Fruit fly (Drosophila melanogaster) whole organism, prepupa: ENCODE results near the gene csw.

Source experiments
- CG11294 ChIP-seq: fragments of 200-800 bp; sonication (Bioruptor generic); IDR thresholded peaks from 2 replicates; pipeline ENCODE4 v1.3.6; 2022; ENCODE audit warnings: missing biosample characterization, missing genetic modification characterization
- CG16779 ChIP-seq: fragments of 200-800 bp; sonication (Bioruptor generic); optimal IDR thresholded peaks from 3 replicates; lab custom pipeline; 2017; ENCODE audit warnings: missing biosample characterization, mild to moderate bottlenecking, missing genetic modification characterization
- CG3032 ChIP-seq: fragments of 200-800 bp; optimal IDR thresholded peaks from 2 replicates; lab custom pipeline; 2019; ENCODE audit warnings: missing biosample characterization, mild to moderate bottlenecking, missing genetic modification characterization, moderate library complexity
- CG3919 ChIP-seq: fragments of 200-800 bp; sonication (Bioruptor generic); optimal IDR thresholded peaks from 3 replicates; lab custom pipeline; 2016; ENCODE audit warnings: missing biosample characterization, missing genetic modification characterization
- CG6808 ChIP-seq: fragments of 200-800 bp; sonication (Bioruptor generic); optimal IDR thresholded peaks from 3 replicates; lab custom pipeline; 2017; ENCODE audit warnings: missing biosample characterization, missing genetic modification characterization, mild to moderate bottlenecking, moderate library complexity, missing genetic modification reagents
- CG6854 ChIP-seq: fragments of 200-800 bp; sonication (Bioruptor generic); optimal IDR thresholded peaks from 2 replicates; lab custom pipeline; 2017; ENCODE audit warnings: missing biosample characterization, mild to moderate bottlenecking, missing genetic modification characterization
- CG9139 ChIP-seq: fragments of 200-800 bp; sonication (Bioruptor generic); optimal IDR thresholded peaks from 3 replicates; lab custom pipeline; 2017; ENCODE audit warnings: missing biosample characterization, mild to moderate bottlenecking, missing genetic modification characterization
- Hr38 ChIP-seq: sonication (Bioruptor generic); optimal IDR thresholded peaks from 2 replicates; lab custom pipeline; 2016; ENCODE audit warnings: missing biosample characterization, missing genetic modification characterization
- Hr39 ChIP-seq: fragments of 200-800 bp; sonication (Bioruptor generic); optimal IDR thresholded peaks from 2 replicates; lab custom pipeline; 2016; ENCODE audit warnings: missing biosample characterization, missing genetic modification characterization
- Lpt ChIP-seq: fragments of 200-800 bp; sonication (Bioruptor generic); optimal IDR thresholded peaks from 3 replicates; lab custom pipeline; 2016; ENCODE audit warnings: missing biosample characterization, missing genetic modification characterization
- Met ChIP-seq: fragments of 200-800 bp; sonication (Bioruptor generic); optimal IDR thresholded peaks from 3 replicates; lab custom pipeline; 2016; ENCODE audit warnings: missing biosample characterization, missing genetic modification characterization
- OdsH ChIP-seq: fragments of 200-800 bp; sonication (Bioruptor generic); optimal IDR thresholded peaks from 3 replicates; lab custom pipeline; 2016; ENCODE audit warnings: missing biosample characterization, missing genetic modification characterization
- Smox ChIP-seq: fragments of 200-800 bp; sonication (Bioruptor generic); optimal IDR thresholded peaks from 3 replicates; lab custom pipeline; 2016; ENCODE audit warnings: missing biosample characterization, missing genetic modification characterization
- achi ChIP-seq: fragments of 200-800 bp; sonication (Bioruptor generic); optimal IDR thresholded peaks from 3 replicates; lab custom pipeline; 2016; ENCODE audit warnings: missing biosample characterization, missing genetic modification characterization
- acj6 ChIP-seq: fragments of 200-800 bp; sonication (Bioruptor generic); optimal IDR thresholded peaks from 3 replicates; lab custom pipeline; 2016; ENCODE audit warnings: missing biosample characterization, missing genetic modification characterization
- esn ChIP-seq: fragments of 200-800 bp; sonication (Bioruptor generic); optimal IDR thresholded peaks from 2 replicates; lab custom pipeline; 2016; ENCODE audit warnings: missing biosample characterization, mild to moderate bottlenecking, missing genetic modification characterization, moderate library complexity
- fd59A ChIP-seq: fragments of 200-800 bp; sonication (Bioruptor generic); optimal IDR thresholded peaks from 2 replicates; lab custom pipeline; 2017; ENCODE audit warnings: missing biosample characterization, mild to moderate bottlenecking, missing genetic modification characterization, missing genetic modification reagents
- fd85E ChIP-seq: fragments of 200-800 bp; sonication (Bioruptor generic); optimal IDR thresholded peaks from 3 replicates; lab custom pipeline; 2016; ENCODE audit warnings: missing biosample characterization, missing genetic modification characterization
- fkh ChIP-seq: fragments of 200-800 bp; sonication (Bioruptor generic); optimal IDR thresholded peaks from 3 replicates; lab custom pipeline; 2017; ENCODE audit warnings: missing biosample characterization, mild to moderate bottlenecking, missing genetic modification characterization, moderate library complexity
- net ChIP-seq: fragments of 200-800 bp; sonication (Bioruptor generic); optimal IDR thresholded peaks from 3 replicates; lab custom pipeline; 2016; ENCODE audit warnings: missing biosample characterization, missing genetic modification characterization
- salr ChIP-seq, 2 experiments: fragments of 200-800 bp; sonication (Bioruptor generic); optimal IDR thresholded peaks; 3 replicates each; lab custom pipeline; 2016 to 2018; ENCODE audit warnings: missing biosample characterization in 2 of 2, missing genetic modification characterization in 2 of 2, mild to moderate bottlenecking in 1 of 2
- svp ChIP-seq: fragments of 200-800 bp; sonication (Bioruptor generic); peaks from one replicate; lab custom pipeline; 2016; ENCODE audit warnings: missing biosample characterization, missing genetic modification characterization
- vri ChIP-seq: fragments of 200-800 bp; sonication (Bioruptor generic); optimal IDR thresholded peaks from 3 replicates; lab custom pipeline; 2016; ENCODE audit warnings: missing biosample characterization, mild to moderate bottlenecking, missing genetic modification characterization

csw gene

dm6 chrX:2161020-2161419, 67.0 kb downstream of the csw start:
- TF ChIP-seq CG6854 = no peak
- no peak for TF ChIP-seq fd59A (GFP tag; lab: Kevin White, UChicago)
- no peak for TF ChIP-seq CG16779 (tag; lab: Kevin White, UChicago)
- TF ChIP-seq OdsH (GFP tag; lab: Kevin White, UChicago) = no peak
- TF ChIP-seq net = no peak
- TF ChIP-seq CG6808 (GFP tag; lab: Kevin White, UChicago) = no peak
- TF ChIP-seq Hr39 (GFP tag; lab: Kevin White, UChicago) = no peak
- no peak for TF ChIP-seq Lpt
- TF ChIP-seq CG9139 = no peak
- TF ChIP-seq salr (GFP tag; optimal IDR thresholded peaks at IDR 0.05; lab: Kevin White, UChicago) = no peak
- TF ChIP-seq fd85E (GFP tag; lab: Kevin White, UChicago) = no peak
- TF ChIP-seq fkh (GFP tag; lab: Kevin White, UChicago) = no peak
- TF ChIP-seq CG3919 (GFP tag; lab: Kevin White, UChicago) = no peak
- TF ChIP-seq, all 60 proteins: peak for 0

- no peak for TF ChIP-seq Hr38
- no peak for TF ChIP-seq CG16779 (tag; lab: Kevin White, UChicago)
- no peak for TF ChIP-seq vri
- no peak for TF ChIP-seq salr (GFP tag; optimal IDR thresholded peaks at IDR 0.05; lab: Kevin White, UChicago)
- no peak for TF ChIP-seq acj6
- TF ChIP-seq svp (GFP tag; lab: Kevin White, UChicago) = peak; percentile 96
Measured at dm6 chrX:2162130-2162907, 68.3 kb downstream of the csw start, which contains the start of the genes Cyp4d1 and CG3630. Gene Cyp4d1 (minus strand): TSS chrX:2162180. Gene CG3630 (plus strand): TSS chrX:2162196.

- TF ChIP-seq achi (GFP tag; lab: Kevin White, UChicago) (no peak), OdsH (GFP tag; lab: Kevin White, UChicago) (no peak), CG3032 (no peak), esn (no peak), Met (no peak), Smox (GFP tag; lab: Kevin White, UChicago) (no peak), CG6854 (no peak), CG11294 (no peak)
Measured at dm6 chrX:2163358-2163757, 69.3 kb downstream of the csw start.
